Fruit fly (Drosophila melanogaster) Kc167 (cell line): ENCODE results near the gene CG8236.

ENCODE experiments used
- h ChIP-seq: fragments of >200 bp; optimal IDR thresholded peaks from 3 replicates; lab custom pipeline; 2018; ENCODE audit warnings: missing external identifiers
- psq ChIP-seq: fragments of >200 bp; optimal IDR thresholded peaks from 2 replicates; lab custom pipeline; 2017; ENCODE audit warnings: missing external identifiers
- ttk ChIP-seq: sonication (Bioruptor generic); optimal IDR thresholded peaks from 2 replicates; lab custom pipeline; 2017; ENCODE audit warnings: missing external identifiers

DNA sequence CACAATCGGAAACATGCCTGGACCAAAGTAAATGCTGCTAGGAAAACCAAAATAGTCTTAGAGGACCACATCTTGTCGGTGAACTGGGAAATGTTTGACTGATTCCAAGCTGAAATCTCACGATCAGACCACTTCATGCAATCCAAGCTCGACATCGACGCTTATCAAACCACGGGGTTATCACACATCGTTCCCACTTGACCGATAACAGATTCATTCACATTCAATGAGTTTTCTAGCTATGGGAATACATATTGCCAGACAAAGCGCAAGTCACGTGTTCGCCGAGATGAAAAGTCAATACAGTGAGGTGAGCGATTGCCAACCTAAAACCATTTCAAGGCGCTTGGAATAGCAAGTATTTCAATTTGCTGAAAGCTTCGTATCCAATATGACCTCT lies 40.5 kb downstream of the CG8236 start:
- TF ChIP-seq ttk (lab: Kevin White, UChicago): no peak
- no peak for TF ChIP-seq h (lab: Kevin White, UChicago)
- TF ChIP-seq psq (lab: Kevin White, UChicago): no peak
